Worm (Caenorhabditis elegans) whole organism, L1 larva: ENCODE measurements around the gene Y53C12A.3.

Experiments used
- C16A3.4 ChIP-seq: fragments of 150-350 bp; optimal IDR thresholded peaks from 2 replicates; lab custom pipeline; 2014; ENCODE audit warnings: missing biosample characterization, missing genetic modification characterization
- aha-1 ChIP-seq: fragments of 150-350 bp; optimal IDR thresholded peaks from 2 replicates; lab custom pipeline; 2014; ENCODE audit warnings: missing biosample characterization, missing genetic modification characterization
- aly-2 ChIP-seq: fragments of 150-350 bp; optimal IDR thresholded peaks from 2 replicates; lab custom pipeline; 2014; ENCODE audit warnings: missing biosample characterization, missing genetic modification characterization
- ceh-8 ChIP-seq: fragments of 200-800 bp; sonication (Bioruptor generic); optimal IDR thresholded peaks from 2 replicates; lab custom pipeline; 2018; ENCODE audit warnings: mild to moderate bottlenecking, missing genetic modification characterization, moderate library complexity, missing compliant biosample characterization
- ceh-82 ChIP-seq, 3 experiments: fragments of 150-350 bp in 1 of 3; sonication (generic microtip) in 2 of 3; optimal IDR thresholded peaks; 2 replicates each; lab custom pipeline; 2014 to 2017; ENCODE audit warnings: missing biosample characterization in 3 of 3, missing genetic modification characterization in 3 of 3
- ceh-90 ChIP-seq: sonication (generic microtip); optimal IDR thresholded peaks from 2 replicates; lab custom pipeline; 2016; ENCODE audit warnings: missing genetic modification characterization, missing compliant biosample characterization
- dsc-1 ChIP-seq: sonication (generic microtip); optimal IDR thresholded peaks from 2 replicates; lab custom pipeline; 2016; ENCODE audit warnings: mild to moderate bottlenecking, missing genetic modification characterization, missing compliant biosample characterization
- efl-1 ChIP-seq, 4 experiments: fragments of 150-350 bp; optimal IDR thresholded peaks in 3 of 4; peaks in 1 of 4; 1 replicate in 1 of 4; 2 replicates in 3 of 4; lab custom pipeline; 2014; ENCODE audit warnings: missing biosample characterization in 2 of 4, missing genetic modification characterization in 2 of 4, missing genetic modification reagents in 2 of 4
- efl-3 ChIP-seq: fragments of 200-800 bp; sonication (Bioruptor generic); optimal IDR thresholded peaks from 2 replicates; lab custom pipeline; 2018; ENCODE audit warnings: mild to moderate bottlenecking, missing genetic modification characterization, missing compliant biosample characterization
- egl-27 ChIP-seq, 2 experiments: fragments of 150-350 bp in 1 of 2; sonication (generic microtip); optimal IDR thresholded peaks; 3 replicates each; lab custom pipeline; 2017 to 2018; ENCODE audit warnings: missing biosample characterization in 2 of 2, missing genetic modification characterization in 2 of 2, missing genetic modification reagents in 2 of 2
- elt-3 ChIP-seq, 6 experiments: fragments of 150-350 bp in 1 of 6; sonication (generic microtip); optimal IDR thresholded peaks; 2 replicates each; lab custom pipeline; 2017 to 2018; ENCODE audit warnings: missing biosample characterization in 6 of 6, missing genetic modification characterization in 6 of 6, inconsistent platforms in 1 of 6
- ets-5 ChIP-seq: fragments of 200-800 bp; sonication (Bioruptor generic); IDR thresholded peaks from 2 replicates; pipeline ENCODE4 v1.3.6; 2022; ENCODE audit warnings: missing genetic modification characterization, missing compliant biosample characterization
- fkh-4 ChIP-seq: sonication (generic microtip); optimal IDR thresholded peaks from 2 replicates; lab custom pipeline; 2016; ENCODE audit warnings: missing compliant biosample characterization, missing genetic modification characterization, borderline replicate concordance
- fkh-8 ChIP-seq: sonication (generic microtip); optimal IDR thresholded peaks from 2 replicates; lab custom pipeline; 2016; ENCODE audit warnings: mild to moderate bottlenecking, missing genetic modification characterization, missing compliant biosample characterization
- fos-1 ChIP-seq: fragments of 150-350 bp; optimal IDR thresholded peaks from 2 replicates; lab custom pipeline; 2014; ENCODE audit warnings: missing biosample characterization, missing genetic modification characterization
- hlh-17 ChIP-seq: fragments of 200-800 bp; sonication (Bioruptor generic); optimal IDR thresholded peaks from 2 replicates; lab custom pipeline; 2018; ENCODE audit warnings: missing genetic modification characterization, mild to moderate bottlenecking, missing compliant biosample characterization, moderate library complexity, borderline replicate concordance
- hlh-4 ChIP-seq: sonication (generic microtip); optimal IDR thresholded peaks from 2 replicates; lab custom pipeline; 2016; ENCODE audit warnings: mild to moderate bottlenecking, missing genetic modification characterization, missing compliant biosample characterization
- hpl-2 ChIP-seq: fragments of 150-350 bp; optimal IDR thresholded peaks from 2 replicates; lab custom pipeline; 2014; ENCODE audit warnings: missing biosample characterization, missing genetic modification reagents, missing genetic modification characterization
- irx-1 ChIP-seq: sonication (generic microtip); optimal IDR thresholded peaks from 2 replicates; lab custom pipeline; 2016; ENCODE audit warnings: missing genetic modification characterization, missing compliant biosample characterization
- isw-1 ChIP-seq: fragments of 200-800 bp; sonication (Bioruptor generic); IDR thresholded peaks from 2 replicates; pipeline ENCODE4 v1.3.6; 2022; ENCODE audit warnings: missing genetic modification characterization, missing compliant biosample characterization
- lin-13 ChIP-seq: fragments of 150-350 bp; optimal IDR thresholded peaks from 2 replicates; lab custom pipeline; 2014; ENCODE audit warnings: missing biosample characterization, missing genetic modification reagents, missing genetic modification characterization
- lin-14 ChIP-seq: fragments of 200-800 bp; sonication (Bioruptor generic); optimal IDR thresholded peaks from 2 replicates; lab custom pipeline; 2018; ENCODE audit warnings: mild to moderate bottlenecking, missing genetic modification characterization, moderate library complexity, missing compliant biosample characterization
- lin-35 ChIP-seq, 2 experiments: fragments of 150-350 bp; optimal IDR thresholded peaks; 2 replicates each; lab custom pipeline; 2014; ENCODE audit warnings: missing biosample characterization in 2 of 2, missing genetic modification characterization in 2 of 2, missing genetic modification reagents in 2 of 2
- lsy-2 ChIP-seq, 2 experiments: fragments of 150-350 bp; optimal IDR thresholded peaks; 2 replicates each; lab custom pipeline; 2014; ENCODE audit warnings: missing biosample characterization in 2 of 2, missing genetic modification characterization in 2 of 2
- mab-9 ChIP-seq: fragments of 200-800 bp; sonication (Bioruptor generic); IDR thresholded peaks from 2 replicates; pipeline ENCODE4 v1.3.6; 2022; ENCODE audit warnings: missing genetic modification reagents, missing genetic modification characterization, missing compliant biosample characterization
- mdl-1 ChIP-seq, 2 experiments: fragments of 150-350 bp; optimal IDR thresholded peaks; 2 replicates each; lab custom pipeline; 2014 to 2017; ENCODE audit warnings: missing biosample characterization in 2 of 2, missing genetic modification characterization in 2 of 2, inconsistent platforms in 1 of 2
- mef-2 ChIP-seq: fragments of 150-350 bp; optimal IDR thresholded peaks from 2 replicates; lab custom pipeline; 2014; ENCODE audit warnings: missing biosample characterization, missing genetic modification characterization
- mep-1 ChIP-seq: fragments of 150-350 bp; optimal IDR thresholded peaks from 2 replicates; lab custom pipeline; 2014; ENCODE audit warnings: missing biosample characterization, missing genetic modification characterization
- nhr-20 ChIP-seq: sonication (generic microtip); optimal IDR thresholded peaks from 2 replicates; lab custom pipeline; 2016; ENCODE audit warnings: mild to moderate bottlenecking, missing genetic modification characterization, missing compliant biosample characterization
- nhr-237 ChIP-seq: fragments of 150-350 bp; optimal IDR thresholded peaks from 2 replicates; lab custom pipeline; 2014; ENCODE audit warnings: missing biosample characterization, missing genetic modification characterization
- nhr-28 ChIP-seq: fragments of 150-350 bp; optimal IDR thresholded peaks from 2 replicates; lab custom pipeline; 2014; ENCODE audit warnings: missing biosample characterization, missing genetic modification characterization
- nhr-47 ChIP-seq: sonication (generic microtip); optimal IDR thresholded peaks from 2 replicates; lab custom pipeline; 2016; ENCODE audit warnings: mild to moderate bottlenecking, missing genetic modification characterization, moderate library complexity, missing compliant biosample characterization
- nhr-77 ChIP-seq: fragments of 150-350 bp; optimal IDR thresholded peaks from 2 replicates; lab custom pipeline; 2014; ENCODE audit warnings: missing biosample characterization, missing genetic modification characterization
- nhr-84 ChIP-seq: sonication (generic microtip); optimal IDR thresholded peaks from 2 replicates; lab custom pipeline; 2017; ENCODE audit warnings: missing biosample characterization, missing genetic modification characterization
- nhr-85 ChIP-seq: sonication (generic microtip); peaks from one replicate; lab custom pipeline; 2016; ENCODE audit warnings: missing genetic modification characterization, inconsistent platforms, missing compliant biosample characterization
- nhr-90 ChIP-seq: sonication (generic microtip); optimal IDR thresholded peaks from 2 replicates; lab custom pipeline; 2016; ENCODE audit warnings: mild to moderate bottlenecking, missing genetic modification characterization, missing compliant biosample characterization; ENCODE audit not compliant: poor library complexity
- pax-3 ChIP-seq: fragments of 200-800 bp; sonication (Bioruptor generic); optimal IDR thresholded peaks from 2 replicates; lab custom pipeline; 2018; ENCODE audit warnings: mild to moderate bottlenecking, missing genetic modification characterization, moderate library complexity, missing compliant biosample characterization
- pqm-1 ChIP-seq: sonication (generic microtip); optimal IDR thresholded peaks from 3 replicates; lab custom pipeline; 2017; ENCODE audit warnings: missing biosample characterization, missing genetic modification characterization
- skn-1 ChIP-seq: fragments of 150-350 bp; optimal IDR thresholded peaks from 2 replicates; lab custom pipeline; 2014; ENCODE audit warnings: missing biosample characterization, missing genetic modification characterization
- snpc-4 ChIP-seq: fragments of 150-350 bp; optimal IDR thresholded peaks from 2 replicates; lab custom pipeline; 2014; ENCODE audit warnings: missing biosample characterization, missing genetic modification characterization
- snu-23 ChIP-seq: sonication (generic microtip); optimal IDR thresholded peaks from 2 replicates; lab custom pipeline; 2016; ENCODE audit warnings: missing genetic modification characterization, missing compliant biosample characterization
- sox-4 ChIP-seq: sonication (generic microtip); optimal IDR thresholded peaks from 2 replicates; lab custom pipeline; 2016; ENCODE audit warnings: missing genetic modification characterization, missing compliant biosample characterization
- sup-37 ChIP-seq: fragments of 200-800 bp; sonication (Bioruptor generic); optimal IDR thresholded peaks from 2 replicates; lab custom pipeline; 2018; ENCODE audit warnings: mild to moderate bottlenecking, missing genetic modification characterization, missing compliant biosample characterization
- tlp-1 ChIP-seq: fragments of 150-350 bp; optimal IDR thresholded peaks from 2 replicates; lab custom pipeline; 2014; ENCODE audit warnings: missing biosample characterization, missing genetic modification characterization
- unc-130 ChIP-seq: fragments of 150-350 bp; optimal IDR thresholded peaks from 2 replicates; lab custom pipeline; 2017; ENCODE audit warnings: missing biosample characterization, missing genetic modification characterization, inconsistent platforms
- vab-15 ChIP-seq: sonication (generic microtip); optimal IDR thresholded peaks from 2 replicates; lab custom pipeline; 2017; ENCODE audit warnings: missing genotype, mild to moderate bottlenecking, missing genetic modification characterization, missing compliant biosample characterization
- zag-1 ChIP-seq: fragments of 150-350 bp; optimal IDR thresholded peaks from 2 replicates; lab custom pipeline; 2014; ENCODE audit warnings: missing biosample characterization, missing genetic modification characterization
- ztf-11 ChIP-seq, 2 experiments: sonication (generic microtip); optimal IDR thresholded peaks; 2 replicates each; lab custom pipeline; 2016 to 2017; ENCODE audit warnings: missing genetic modification characterization in 2 of 2, missing biosample characterization in 1 of 2, missing compliant biosample characterization in 1 of 2

The Y53C12A.3 gene

DNA sequence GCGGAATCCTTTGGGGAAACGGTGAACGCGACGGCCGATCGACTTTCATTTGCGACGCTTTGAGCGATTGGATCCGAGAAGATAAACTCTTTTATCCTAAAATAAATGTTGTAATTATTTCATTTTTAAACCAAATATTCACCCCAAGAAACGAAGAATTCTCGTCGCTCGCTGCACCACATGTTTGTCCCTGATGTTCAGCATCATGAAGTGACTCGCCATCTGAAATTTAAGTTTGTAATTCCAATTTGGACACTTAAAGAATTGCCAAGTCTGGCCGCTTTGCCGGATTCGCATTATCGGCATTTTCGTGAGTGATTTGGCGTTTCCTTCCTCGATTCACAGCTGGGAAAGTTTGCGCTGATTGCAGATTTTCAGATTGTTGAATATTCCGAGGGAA, 11.9 kb upstream of the Y53C12A.3 start, which contains the start of gene Y53C12A.6:
TSS of gene Y53C12A.6 (minus strand) at position 101 of the 400 bp plus-strand sequence.
- TF ChIP-seq zag-1 (tag; lab: Kevin White, UChicago): no peak
- TF ChIP-seq aly-2: no peak
- TF ChIP-seq aha-1: no peak
- TF ChIP-seq lin-35 (GFP tag; optimal IDR thresholded peaks at IDR 0.05; lab: Kevin White, UChicago): no peak
- TF ChIP-seq ceh-8 (GFP tag; lab: Kevin White, UChicago): no peak
- no peak for TF ChIP-seq ets-5
- TF ChIP-seq fkh-8 (tag; lab: Kevin White, UChicago): no peak
- no peak for TF ChIP-seq hlh-4 (tag; lab: Kevin White, UChicago)
- TF ChIP-seq nhr-28 (tag; lab: Kevin White, UChicago): no peak
- TF ChIP-seq mdl-1 (tag; optimal IDR thresholded peaks at IDR 0.05; lab: Kevin White, UChicago): no peak
- TF ChIP-seq skn-1 (tag; lab: Kevin White, UChicago): no peak
- TF ChIP-seq fos-1 (tag; lab: Kevin White, UChicago): no peak
- TF ChIP-seq tlp-1 (tag; lab: Kevin White, UChicago): no peak

DNA sequence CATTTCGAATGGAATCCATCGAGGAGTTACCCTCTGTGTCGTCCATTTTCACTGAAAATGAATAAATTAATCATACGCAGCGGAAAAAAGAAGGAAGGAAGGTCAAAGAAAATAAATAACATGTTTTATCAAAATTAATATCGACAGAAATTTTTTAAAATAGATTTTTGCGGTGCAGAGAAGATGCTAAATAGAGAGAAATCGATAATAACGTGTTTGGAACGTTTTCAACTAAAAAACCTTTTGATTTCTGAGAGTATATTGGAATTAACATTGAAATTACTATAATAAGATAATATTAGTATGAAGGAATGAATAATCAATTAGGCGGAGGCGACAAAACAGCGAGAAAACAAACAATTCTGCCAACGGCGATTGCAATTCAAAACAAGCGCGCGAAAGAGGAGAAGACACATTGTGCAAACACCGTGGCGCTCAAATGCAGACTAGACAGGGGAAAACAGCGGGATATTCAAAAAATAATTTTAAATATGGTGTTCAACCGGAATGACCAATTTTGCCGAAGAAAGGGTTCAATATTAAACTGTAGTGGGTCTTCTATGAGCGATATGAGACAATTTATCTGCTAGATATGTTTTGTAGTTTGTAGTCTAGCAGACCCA, 10.5 kb upstream of the Y53C12A.3 start, which contains the start of gene wee-1.3:
TSS of gene wee-1.3 (minus strand) at position 51 of the 623 bp plus-strand sequence.
- peak; percentile 60; the same call in 1 of the 2 replicates for TF ChIP-seq mab-9
- TF ChIP-seq mef-2 (tag; lab: Kevin White, UChicago): peak; percentile 30
- TF ChIP-seq nhr-20 (tag; lab: Kevin White, UChicago): peak; percentile 88
- TF ChIP-seq snu-23 (GFP tag; lab: Kevin White, UChicago): peak; percentile 88
- peak; percentile 88 for TF ChIP-seq nhr-47 (tag; lab: Kevin White, UChicago)
- peak; percentile 90 for TF ChIP-seq nhr-85 (tag; lab: Kevin White, UChicago)
- TF ChIP-seq snpc-4: peak; percentile 65
- peak; percentile 77 for TF ChIP-seq aly-2
- TF ChIP-seq lin-14 (GFP tag; lab: Kevin White, UChicago): peak; percentile 76
- TF ChIP-seq irx-1 (tag; lab: Kevin White, UChicago): peak; percentile 61
- TF ChIP-seq nhr-84: no peak
- no peak for TF ChIP-seq fkh-4 (tag; lab: Kevin White, UChicago)
- TF ChIP-seq fkh-8 (tag; lab: Kevin White, UChicago): peak; percentile 75
- peak; percentile 81 for TF ChIP-seq lin-13 (GFP tag; lab: Kevin White, UChicago)
- TF ChIP-seq unc-130 (tag; lab: Kevin White, UChicago): peak; percentile 83
- TF ChIP-seq skn-1 (tag; lab: Kevin White, UChicago): peak; percentile 83
- no peak for TF ChIP-seq sup-37 (GFP tag; lab: Kevin White, UChicago)
- peak; percentile 78 for TF ChIP-seq nhr-90
- TF ChIP-seq efl-3 (GFP tag; lab: Kevin White, UChicago): no peak
- no peak for TF ChIP-seq aha-1
- no peak for TF ChIP-seq pqm-1 (tag; lab: Kevin White, UChicago)
- peak; percentile 48 for TF ChIP-seq ceh-8 (GFP tag; lab: Kevin White, UChicago)
- peak; percentile 50 for TF ChIP-seq nhr-237 (tag; lab: Kevin White, UChicago)
- TF ChIP-seq ztf-11 (tag; optimal IDR thresholded peaks at IDR 0.05; lab: Kevin White, UChicago): peak in 1 of 2 experiments; percentile 51
- TF ChIP-seq C16A3.4: peak; percentile 91
- TF ChIP-seq hlh-17 (GFP tag; lab: Kevin White, UChicago): no peak
- peak; percentile 66 to 89 (median 69) for TF ChIP-seq ceh-82 (tag; optimal IDR thresholded peaks at IDR 0.05; lab: Kevin White, UChicago)
- TF ChIP-seq vab-15 (tag; lab: Kevin White, UChicago): peak; percentile 67
- TF ChIP-seq mep-1: peak; percentile 90
- no peak for TF ChIP-seq ceh-90 (tag; lab: Kevin White, UChicago)
- peak; percentile 21 for TF ChIP-seq sox-4
- no peak for TF ChIP-seq nhr-28 (tag; lab: Kevin White, UChicago)
- peak; percentile 79 for TF ChIP-seq isw-1 (GFP tag; lab: Robert Waterston, UW)
- TF ChIP-seq nhr-77 (tag; lab: Kevin White, UChicago): peak; percentile 83
- peak in 3 of 6 experiments; percentile 49 to 81 (median 66) for TF ChIP-seq elt-3 (tag; optimal IDR thresholded peaks at IDR 0.05; lab: Kevin White, UChicago)
- peak; percentile 44 for TF ChIP-seq pax-3 (tag; lab: Kevin White, UChicago)
- peak; percentile 92 to 95 for TF ChIP-seq lsy-2 (tag; optimal IDR thresholded peaks at IDR 0.05; lab: Kevin White, UChicago)
- peak; percentile 71 for TF ChIP-seq dsc-1 (tag; lab: Kevin White, UChicago)
- no peak for TF ChIP-seq hlh-4 (tag; lab: Kevin White, UChicago)
- TF ChIP-seq lin-35 (GFP tag; optimal IDR thresholded peaks at IDR 0.05; lab: Kevin White, UChicago): peak; percentile 99 to 100
- TF ChIP-seq hpl-2 (GFP tag; lab: Kevin White, UChicago): no peak
- peak; percentile 97 to 99 for TF ChIP-seq efl-1 (optimal IDR thresholded peaks at IDR 0.05; lab: Kevin White, UChicago)
- peak; percentile 99 to 100 for TF ChIP-seq efl-1 (GFP tag; optimal IDR thresholded peaks at IDR 0.05 in 1 of 2; lab: Kevin White, UChicago)
- no peak for TF ChIP-seq egl-27 (tag; optimal IDR thresholded peaks at IDR 0.05; lab: Kevin White, UChicago)
- peak; percentile 37 for TF ChIP-seq fos-1 (tag; lab: Kevin White, UChicago)
